Fruit fly (Drosophila melanogaster) whole organism, embryonic: ENCODE results near the gene CG43085.
A peak's percentile ranks its signal among the peaks of the same experiment; 100 is the strongest.

ENCODE experiments used
- Atf6 ChIP-seq: fragments of 200-800 bp; sonication (Bioruptor generic); IDR thresholded peaks from 2 replicates; pipeline ENCODE4 v1.3.6; 2022; ENCODE audit warnings: missing biosample characterization, missing genetic modification characterization
- C15 ChIP-seq: fragments of 200-800 bp; sonication (Bioruptor generic); IDR thresholded peaks from 3 replicates; pipeline ENCODE4 v1.3.6; 2022; ENCODE audit warnings: missing biosample characterization, missing genetic modification characterization
- CG10321 ChIP-seq: fragments of 200-800 bp; sonication (Bioruptor generic); IDR thresholded peaks from 2 replicates; pipeline ENCODE4 v1.3.6; 2022; ENCODE audit warnings: missing biosample characterization, missing genetic modification characterization
- CG10431 ChIP-seq: fragments of 200-800 bp; sonication (Bioruptor generic); optimal IDR thresholded peaks from 3 replicates; lab custom pipeline; 2018; ENCODE audit warnings: missing biosample characterization, mild to moderate bottlenecking, missing genetic modification characterization
- CG10979 ChIP-seq: fragments of 200-800 bp; sonication (Bioruptor generic); optimal IDR thresholded peaks from 2 replicates; lab custom pipeline; 2018; ENCODE audit warnings: missing biosample characterization, mild to moderate bottlenecking, missing genetic modification characterization, moderate library complexity
- CG11398 ChIP-seq: fragments of 200-800 bp; sonication (Bioruptor generic); optimal IDR thresholded peaks from 2 replicates; lab custom pipeline; 2016; ENCODE audit warnings: missing biosample characterization, missing genetic modification characterization
- CG11504 ChIP-seq: fragments of 200-800 bp; sonication (Bioruptor generic); optimal IDR thresholded peaks from 3 replicates; lab custom pipeline; 2019; ENCODE audit warnings: missing biosample characterization, mild to moderate bottlenecking, missing genetic modification characterization, moderate library complexity
- CG12391 ChIP-seq: fragments of 200-800 bp; sonication (Bioruptor generic); optimal IDR thresholded peaks from 3 replicates; lab custom pipeline; 2018; ENCODE audit warnings: missing biosample characterization, mild to moderate bottlenecking, missing genetic modification characterization, moderate library complexity
- CG1529 ChIP-seq: fragments of 200-800 bp; sonication (Bioruptor generic); optimal IDR thresholded peaks from 3 replicates; lab custom pipeline; 2018; ENCODE audit warnings: missing biosample characterization, missing genetic modification characterization
- CG15514 ChIP-seq: fragments of 200-800 bp; sonication (Bioruptor generic); optimal IDR thresholded peaks from 3 replicates; lab custom pipeline; 2017; ENCODE audit warnings: missing biosample characterization, missing genetic modification characterization, mild to moderate bottlenecking, moderate library complexity, missing genetic modification reagents
- CG17361 ChIP-seq: fragments of 200-800 bp; sonication (Bioruptor generic); IDR thresholded peaks from 3 replicates; pipeline ENCODE4 v1.3.6; 2022; ENCODE audit warnings: missing biosample characterization, missing genetic modification characterization
- CG17912 ChIP-seq: fragments of 200-800 bp; sonication (Bioruptor generic); optimal IDR thresholded peaks from 2 replicates; lab custom pipeline; 2018; ENCODE audit warnings: missing biosample characterization, mild to moderate bottlenecking, missing genetic modification characterization
- CG1832 ChIP-seq: fragments of 200-800 bp; sonication (Bioruptor generic); optimal IDR thresholded peaks from 2 replicates; lab custom pipeline; 2017; ENCODE audit warnings: missing biosample characterization, mild to moderate bottlenecking, missing genetic modification characterization, inconsistent platforms
- CG2678 ChIP-seq: fragments of 200-800 bp; sonication (Bioruptor generic); optimal IDR thresholded peaks from 3 replicates; lab custom pipeline; 2019; ENCODE audit warnings: missing biosample characterization, mild to moderate bottlenecking, missing genetic modification characterization, moderate library complexity
- CG2712 ChIP-seq: fragments of 200-800 bp; optimal IDR thresholded peaks from 3 replicates; lab custom pipeline; 2019; ENCODE audit warnings: missing biosample characterization, mild to moderate bottlenecking, missing genetic modification characterization, moderate library complexity
- CG2889 ChIP-seq: fragments of 200-800 bp; sonication (Bioruptor generic); IDR thresholded peaks from 3 replicates; pipeline ENCODE4 v1.3.6; 2022; ENCODE audit warnings: missing biosample characterization, missing genetic modification characterization
- CG30431 ChIP-seq: fragments of 200-800 bp; sonication (Bioruptor generic); optimal IDR thresholded peaks from 2 replicates; lab custom pipeline; 2017; ENCODE audit warnings: missing biosample characterization, missing genetic modification characterization
- CG33213 ChIP-seq: fragments of 200-800 bp; sonication (Bioruptor generic); optimal IDR thresholded peaks from 3 replicates; lab custom pipeline; 2016; ENCODE audit warnings: missing biosample characterization, missing genetic modification characterization
- CG34376 ChIP-seq: fragments of 200-800 bp; sonication (Bioruptor generic); optimal IDR thresholded peaks from 2 replicates; lab custom pipeline; 2018; ENCODE audit warnings: missing biosample characterization, mild to moderate bottlenecking, missing genetic modification characterization
- CG3995 ChIP-seq: fragments of 200-800 bp; sonication (Bioruptor generic); optimal IDR thresholded peaks from 3 replicates; lab custom pipeline; 2016; ENCODE audit warnings: missing biosample characterization, missing genetic modification characterization
- CG4424 ChIP-seq: fragments of 200-800 bp; sonication (Bioruptor generic); optimal IDR thresholded peaks from 3 replicates; lab custom pipeline; 2016; ENCODE audit warnings: missing biosample characterization, missing genetic modification characterization
- CG6254 ChIP-seq: fragments of 200-800 bp; sonication (Bioruptor generic); optimal IDR thresholded peaks from 3 replicates; lab custom pipeline; 2017; ENCODE audit warnings: mild to moderate bottlenecking, missing biosample characterization, missing genetic modification reagents, missing genetic modification characterization
- CG6272 ChIP-seq: fragments of 200-800 bp; sonication (Bioruptor generic); IDR thresholded peaks from 2 replicates; pipeline ENCODE4 v1.3.6; 2022; ENCODE audit warnings: missing biosample characterization, missing genetic modification characterization
- CG6854 ChIP-seq: fragments of 200-800 bp; sonication (Bioruptor generic); optimal IDR thresholded peaks from 3 replicates; lab custom pipeline; 2017; ENCODE audit warnings: missing biosample characterization, mild to moderate bottlenecking, missing genetic modification characterization
- CG7745 ChIP-seq: fragments of 200-800 bp; sonication (Bioruptor generic); optimal IDR thresholded peaks from 2 replicates; lab custom pipeline; 2018; ENCODE audit warnings: missing biosample characterization, mild to moderate bottlenecking, missing genetic modification characterization, moderate library complexity
- CG7987 ChIP-seq: fragments of 200-800 bp; sonication (Bioruptor generic); optimal IDR thresholded peaks from 2 replicates; lab custom pipeline; 2018; ENCODE audit warnings: missing biosample characterization, mild to moderate bottlenecking, missing genetic modification characterization, moderate library complexity
- CG9932 ChIP-seq: fragments of 200-800 bp; sonication (Bioruptor generic); IDR thresholded peaks from 2 replicates; pipeline ENCODE4 v1.3.6; 2022; ENCODE audit warnings: missing biosample characterization, missing genetic modification characterization
- Camta ChIP-seq: fragments of 200-800 bp; sonication (Bioruptor generic); optimal IDR thresholded peaks from 2 replicates; lab custom pipeline; 2016; ENCODE audit warnings: missing biosample characterization, missing genetic modification characterization
- CoRest ChIP-seq: fragments of 200-800 bp; sonication (Bioruptor generic); optimal IDR thresholded peaks from 3 replicates; lab custom pipeline; 2018; ENCODE audit warnings: missing biosample characterization, mild to moderate bottlenecking, missing genetic modification characterization, moderate library complexity
- CrebB ChIP-seq: fragments of 200-800 bp; sonication (Bioruptor generic); optimal IDR thresholded peaks from 3 replicates; lab custom pipeline; 2018; ENCODE audit warnings: missing biosample characterization, mild to moderate bottlenecking, missing genetic modification characterization
- Dfd ChIP-seq, 2 experiments: fragments of >200 bp; optimal IDR thresholded peaks; 2 replicates each; lab custom pipeline; 2017; ENCODE audit warnings: missing biosample characterization in 2 of 2, missing genetic modification characterization in 2 of 2
- Dip3 ChIP-seq: fragments of 200-800 bp; sonication (Bioruptor generic); optimal IDR thresholded peaks from 3 replicates; lab custom pipeline; 2016; ENCODE audit warnings: missing biosample characterization, missing genetic modification characterization
- Ets65A ChIP-seq: fragments of 200-800 bp; sonication (Bioruptor generic); peaks from one replicate; lab custom pipeline; 2016; ENCODE audit warnings: missing biosample characterization, missing genetic modification characterization
- Fer2 ChIP-seq: fragments of 200-800 bp; sonication (Bioruptor generic); optimal IDR thresholded peaks from 2 replicates; lab custom pipeline; 2018; ENCODE audit warnings: missing biosample characterization, mild to moderate bottlenecking, missing genetic modification characterization, moderate library complexity
- HLH4C ChIP-seq: fragments of 200-800 bp; sonication (Bioruptor generic); IDR thresholded peaks from 3 replicates; pipeline ENCODE4 v1.3.6; 2022; ENCODE audit warnings: missing biosample characterization, missing genetic modification characterization; ENCODE audit not compliant: partially characterized antibody
- NC2β ChIP-seq: fragments of 200-800 bp; sonication (Bioruptor generic); optimal IDR thresholded peaks from 2 replicates; lab custom pipeline; 2016; ENCODE audit warnings: missing biosample characterization, missing genetic modification characterization
- Side ChIP-seq: fragments of 200-800 bp; sonication (Bioruptor generic); optimal IDR thresholded peaks from 2 replicates; lab custom pipeline; 2016; ENCODE audit warnings: missing biosample characterization, missing genetic modification characterization
- Six4 ChIP-seq: fragments of 200-800 bp; sonication (Bioruptor generic); optimal IDR thresholded peaks from 2 replicates; lab custom pipeline; 2016; ENCODE audit warnings: missing biosample characterization, missing genetic modification characterization
- aop ChIP-seq: fragments of 200-800 bp; sonication (Bioruptor generic); IDR thresholded peaks from 2 replicates; pipeline ENCODE4 v1.3.6; 2022; ENCODE audit warnings: missing biosample characterization, missing genetic modification characterization
- bowl ChIP-seq: fragments of 200-800 bp; sonication (Bioruptor generic); IDR thresholded peaks from 2 replicates; pipeline ENCODE4 v1.3.6; 2022; ENCODE audit warnings: missing biosample characterization, missing genetic modification characterization
- corto ChIP-seq: fragments of 200-800 bp; sonication (Bioruptor generic); optimal IDR thresholded peaks from 2 replicates; lab custom pipeline; 2016; ENCODE audit warnings: missing biosample characterization, mild to moderate bottlenecking, missing genetic modification characterization, moderate library complexity
- da ChIP-seq: fragments of 200-800 bp; sonication (Bioruptor generic); optimal IDR thresholded peaks from 2 replicates; lab custom pipeline; 2016; ENCODE audit warnings: missing biosample characterization, missing genetic modification characterization
- ems ChIP-seq: fragments of 200-800 bp; sonication (Bioruptor generic); optimal IDR thresholded peaks from 3 replicates; lab custom pipeline; 2016; ENCODE audit warnings: missing biosample characterization, missing genetic modification characterization
- lab ChIP-seq: fragments of 200-800 bp; sonication (Bioruptor generic); optimal IDR thresholded peaks from 3 replicates; lab custom pipeline; 2017; ENCODE audit warnings: missing biosample characterization, missing genetic modification characterization, mild to moderate bottlenecking, moderate library complexity, missing genetic modification reagents
- nau ChIP-seq: fragments of 200-800 bp; sonication (Bioruptor generic); optimal IDR thresholded peaks from 3 replicates; lab custom pipeline; 2017; ENCODE audit warnings: missing biosample characterization, mild to moderate bottlenecking, missing genetic modification characterization, missing genetic modification reagents
- psq ChIP-seq: fragments of 200-800 bp; sonication (Bioruptor generic); optimal IDR thresholded peaks from 2 replicates; lab custom pipeline; 2017; ENCODE audit warnings: missing biosample characterization, missing genetic modification characterization
- sd ChIP-seq: fragments of 200-800 bp; sonication (Bioruptor generic); optimal IDR thresholded peaks from 3 replicates; lab custom pipeline; 2018; ENCODE audit warnings: missing biosample characterization, mild to moderate bottlenecking, missing genetic modification characterization, moderate library complexity
- shn ChIP-seq: fragments of 200-800 bp; sonication (Bioruptor generic); optimal IDR thresholded peaks from 3 replicates; lab custom pipeline; 2016; ENCODE audit warnings: missing biosample characterization, missing genetic modification characterization
- sisA ChIP-seq: fragments of 200-800 bp; sonication (Bioruptor generic); IDR thresholded peaks from 2 replicates; pipeline ENCODE4 v1.3.6; 2022; ENCODE audit warnings: missing biosample characterization, missing genetic modification characterization
- tap ChIP-seq: fragments of 200-800 bp; optimal IDR thresholded peaks from 3 replicates; lab custom pipeline; 2019; ENCODE audit warnings: missing biosample characterization, mild to moderate bottlenecking, missing genetic modification characterization, moderate library complexity
- vvl ChIP-seq: fragments of 200-800 bp; sonication (Bioruptor generic); IDR thresholded peaks from 2 replicates; pipeline ENCODE4 v1.3.6; 2022; ENCODE audit warnings: missing biosample characterization, missing genetic modification characterization

CG43085 gene

dm6 chr3L:17611864-17612505 is 34.6 kb downstream of the CG43085 start (continued):
- no peak for TF ChIP-seq Dip3 (GFP tag; lab: Kevin White, UChicago)
- TF ChIP-seq HLH4C (GFP tag; lab: Robert Waterston, UW) = 0 out of 3 replicates have a peak, but pooled peaks have one; percentile 29
- no peak for TF ChIP-seq Atf6 (GFP tag; lab: Robert Waterston, UW)
- TF ChIP-seq CG11398 (GFP tag; lab: Kevin White, UChicago) = no peak
- TF ChIP-seq Camta = no peak
- no peak for TF ChIP-seq Dfd (GFP tag; optimal IDR thresholded peaks at IDR 0.05; lab: Kevin White, UChicago)
- TF ChIP-seq CrebB = no peak
- TF ChIP-seq ems (GFP tag; lab: Kevin White, UChicago) = no peak
- TF ChIP-seq CG7987 (GFP tag; lab: Kevin White, UChicago) = no peak
- TF ChIP-seq aop (GFP tag; lab: Robert Waterston, UW) = no peak
- no peak for TF ChIP-seq CG17361 (GFP tag; lab: Robert Waterston, UW)
- no peak for TF ChIP-seq CG30431
- TF ChIP-seq da (GFP tag; lab: Kevin White, UChicago) = no peak
- no peak for TF ChIP-seq CG10321 (GFP tag; lab: Robert Waterston, UW)
- TF ChIP-seq CG11504 (tag; lab: Kevin White, UChicago) = no peak
- TF ChIP-seq C15 = no peak
- TF ChIP-seq vvl (GFP tag; lab: Robert Waterston, UW) = no peak; the same call in 1 of the 2 replicates
- TF ChIP-seq CG6272 (GFP tag; lab: Robert Waterston, UW) = no peak
- TF ChIP-seq CG15514 (GFP tag; lab: Kevin White, UChicago) = no peak
- no peak for TF ChIP-seq CG2678 (tag; lab: Kevin White, UChicago)
- no peak for TF ChIP-seq CG6254 (GFP tag; lab: Kevin White, UChicago)
- TF ChIP-seq Side (GFP tag; lab: Kevin White, UChicago) = no peak
- no peak for TF ChIP-seq Six4 (GFP tag; lab: Kevin White, UChicago)
- TF ChIP-seq CG1832 (GFP tag; lab: Kevin White, UChicago) = no peak
- TF ChIP-seq lab = no peak
- no peak for TF ChIP-seq NC2β (GFP tag; lab: Kevin White, UChicago)
- peak; percentile 57 for TF ChIP-seq CG6854 (GFP tag; lab: Kevin White, UChicago)
- no peak for TF ChIP-seq bowl (GFP tag; lab: Robert Waterston, UW)
- peak; percentile 33 for TF ChIP-seq CG10431 (GFP tag; lab: Kevin White, UChicago)
- no peak for TF ChIP-seq CG3995 (GFP tag; lab: Kevin White, UChicago)
- TF ChIP-seq tap (tag; lab: Kevin White, UChicago) = no peak
- no peak for TF ChIP-seq CG1529
- TF ChIP-seq nau (GFP tag; lab: Kevin White, UChicago) = no peak
- TF ChIP-seq CG12391 (tag; lab: Kevin White, UChicago) = no peak
- TF ChIP-seq shn (GFP tag; lab: Kevin White, UChicago) = no peak
- TF ChIP-seq CG33213 (GFP tag; lab: Kevin White, UChicago) = no peak
- TF ChIP-seq sisA (GFP tag; lab: Robert Waterston, UW) = no peak
- no peak for TF ChIP-seq CG2889 (GFP tag; lab: Robert Waterston, UW)
- no peak for TF ChIP-seq Fer2
- TF ChIP-seq CG34376 (GFP tag; lab: Kevin White, UChicago) = no peak
- peak; percentile 29 for TF ChIP-seq corto
- TF ChIP-seq CG4424 (GFP tag; lab: Kevin White, UChicago) = no peak
- no peak for TF ChIP-seq psq (GFP tag; lab: Kevin White, UChicago)
- peak; percentile 30 for TF ChIP-seq CoRest (tag; lab: Kevin White, UChicago)
- TF ChIP-seq CG9932 (GFP tag; lab: Robert Waterston, UW) = no peak
- TF ChIP-seq CG10979 (tag; lab: Kevin White, UChicago) = no peak
- TF ChIP-seq CG17912 (GFP tag; lab: Kevin White, UChicago) = no peak
- TF ChIP-seq sd (tag; lab: Kevin White, UChicago) = peak; percentile 12
- no peak for TF ChIP-seq CG7745 (tag; lab: Kevin White, UChicago)
- TF ChIP-seq Ets65A = peak; percentile 72
- TF ChIP-seq CG2712 = peak; percentile 10
